Fruit fly (Drosophila melanogaster): ENCODE results near the gene CG42830.

Gene CG42830

DNA sequence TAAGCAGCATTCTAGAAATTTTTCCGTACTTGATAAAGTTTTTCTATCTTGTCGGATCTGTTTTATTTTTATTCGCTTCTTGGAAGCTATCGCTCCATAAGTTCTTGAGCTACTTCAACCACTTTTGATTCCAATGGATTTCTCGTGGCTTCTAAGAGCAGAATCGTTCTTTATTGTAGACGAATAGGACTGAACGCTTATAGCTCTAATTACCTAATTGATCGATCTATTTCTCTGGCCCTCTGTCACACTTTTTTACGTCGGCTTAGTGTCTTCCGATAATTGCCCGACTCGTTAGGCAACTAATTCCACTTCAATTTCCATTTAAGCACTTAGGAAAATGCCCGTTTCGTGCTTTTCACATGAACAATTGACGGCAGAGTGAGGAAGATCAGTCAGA is 41.7 kb downstream of the CG42830 start:
- TF ChIP-seq CG10348 (GFP tag; IDR thresholded peaks at IDR 0.05) (no peak), Pif1B (GFP tag; optimal IDR thresholded peaks at IDR 0.05) (no peak), CG13204 (GFP tag; optimal IDR thresholded peaks at IDR 0.05) (no peak), CG14655 (GFP tag; optimal IDR thresholded peaks at IDR 0.05) (no peak), Pif1A (GFP tag; optimal IDR thresholded peaks at IDR 0.05) (no peak), CG15710 (tag; optimal IDR thresholded peaks at IDR 0.05) (no peak), CG12605 (GFP tag; IDR thresholded peaks at IDR 0.05) (no peak), Ets98B (GFP tag; IDR thresholded peaks at IDR 0.05) (no peak), Snoo (tag; optimal IDR thresholded peaks at IDR 0.05) (no peak), CG8301 (tag; optimal IDR thresholded peaks at IDR 0.05) (no peak)

DNA sequence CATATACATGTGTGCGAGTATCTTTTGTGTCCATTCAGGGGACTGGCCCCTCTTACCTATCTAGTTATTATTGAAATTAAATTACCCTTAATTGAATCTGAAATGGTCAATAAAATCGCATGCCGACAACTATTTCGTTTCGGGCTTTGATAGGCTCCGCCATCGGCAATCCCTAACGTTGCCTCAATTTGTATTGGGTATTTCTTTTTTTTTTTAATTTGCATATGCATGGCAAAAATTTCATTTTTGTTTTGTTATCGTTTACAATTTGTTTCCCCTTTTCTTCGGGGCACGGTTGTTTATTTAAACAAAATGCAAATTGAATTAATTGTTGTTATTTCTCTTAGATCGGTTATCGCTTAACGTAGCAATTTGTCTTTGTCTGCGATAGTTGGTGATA is 42.4 kb downstream of the CG42830 start:
- TF ChIP-seq Pif1B (GFP tag; optimal IDR thresholded peaks at IDR 0.05): no peak
- no peak for TF ChIP-seq CG8159 (tag; optimal IDR thresholded peaks at IDR 0.05)
- no peak for TF ChIP-seq rn (GFP tag; IDR thresholded peaks at IDR 0.05)
- TF ChIP-seq gl (tag; optimal IDR thresholded peaks at IDR 0.05): no peak
- no peak for TF ChIP-seq CG13204 (GFP tag; optimal IDR thresholded peaks at IDR 0.05)
- no peak for TF ChIP-seq CG8301 (tag; optimal IDR thresholded peaks at IDR 0.05)
- no peak for TF ChIP-seq CG4496 (GFP tag; IDR thresholded peaks at IDR 0.05)
- TF ChIP-seq CG12605 (GFP tag; IDR thresholded peaks at IDR 0.05): no peak
- no peak for TF ChIP-seq CG15710 (tag; optimal IDR thresholded peaks at IDR 0.05)
- no peak for TF ChIP-seq Ets98B (GFP tag; IDR thresholded peaks at IDR 0.05)
- no peak for TF ChIP-seq CG34367 (tag; optimal IDR thresholded peaks at IDR 0.05)
- TF ChIP-seq fd96Ca (GFP tag; IDR thresholded peaks at IDR 0.05): no peak
- TF ChIP-seq CG14655 (GFP tag; optimal IDR thresholded peaks at IDR 0.05): no peak
- no peak for TF ChIP-seq CG9948 (tag; optimal IDR thresholded peaks at IDR 0.05)
- no peak for TF ChIP-seq D1 (tag; optimal IDR thresholded peaks at IDR 0.05)
- TF ChIP-seq Snoo (tag; optimal IDR thresholded peaks at IDR 0.05): no peak
- no peak for TF ChIP-seq CG10348 (GFP tag; IDR thresholded peaks at IDR 0.05)

DNA sequence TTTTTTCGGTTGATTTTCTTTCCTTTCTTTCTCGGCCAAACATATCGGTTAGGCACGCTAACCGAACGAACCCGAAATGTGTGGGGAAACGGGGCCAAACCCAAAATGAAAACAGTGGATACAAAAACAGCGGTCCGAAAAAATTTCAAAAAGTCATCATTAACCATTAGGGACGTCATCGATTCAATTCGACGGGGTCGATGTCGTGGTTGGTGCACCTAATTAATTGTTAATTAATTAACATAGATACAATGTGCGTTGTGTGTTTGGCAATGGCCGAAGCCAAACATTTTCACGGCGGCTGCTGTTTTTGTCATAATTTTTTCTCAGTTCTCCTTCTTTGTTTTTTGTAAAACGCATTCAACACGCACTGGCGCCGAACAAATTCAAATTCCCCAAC is 43.9 kb downstream of the CG42830 start:
- TF ChIP-seq fd96Ca (GFP tag; IDR thresholded peaks at IDR 0.05) (no peak), rn (GFP tag; IDR thresholded peaks at IDR 0.05) (no peak), CG17806 (tag; optimal IDR thresholded peaks at IDR 0.05) (no peak), CG34367 (tag; optimal IDR thresholded peaks at IDR 0.05) (no peak)

DNA sequence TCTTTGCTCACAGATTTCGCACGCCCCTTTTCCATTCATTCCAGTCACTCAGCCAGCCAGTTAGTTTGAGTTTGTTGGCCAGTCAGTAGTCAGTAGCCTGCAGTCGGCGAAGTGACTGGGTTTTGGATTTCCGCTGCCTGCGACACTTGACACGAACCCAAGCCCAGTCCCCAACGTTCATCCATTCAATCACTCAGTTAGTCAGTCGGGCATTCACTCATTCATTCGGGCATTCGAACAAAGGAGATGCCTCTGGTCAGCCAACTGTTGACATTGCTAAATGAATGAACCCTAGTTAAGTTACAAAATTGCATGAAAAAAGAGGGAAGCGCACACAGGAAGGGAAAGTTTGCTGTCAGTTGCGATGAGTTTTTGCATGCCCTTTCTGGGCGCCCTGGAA is 49.3 kb downstream of the CG42830 start:
- TF ChIP-seq gl (tag; optimal IDR thresholded peaks at IDR 0.05) (no peak), CG34367 (tag; optimal IDR thresholded peaks at IDR 0.05) (no peak), CG32121 (GFP tag; IDR thresholded peaks at IDR 0.05) (no peak), CG8159 (tag; optimal IDR thresholded peaks at IDR 0.05) (no peak), CG8301 (tag; optimal IDR thresholded peaks at IDR 0.05) (no peak), Snoo (tag; optimal IDR thresholded peaks at IDR 0.05) (no peak), CG14655 (GFP tag; optimal IDR thresholded peaks at IDR 0.05) (no peak), rn (GFP tag; IDR thresholded peaks at IDR 0.05) (no peak), fd96Ca (GFP tag; IDR thresholded peaks at IDR 0.05) (no peak), Pif1B (GFP tag; optimal IDR thresholded peaks at IDR 0.05) (no peak), D1 (tag; optimal IDR thresholded peaks at IDR 0.05) (no peak), CG13204 (GFP tag; optimal IDR thresholded peaks at IDR 0.05) (no peak)
